Worm (Caenorhabditis elegans) whole organism, L4 larva: Measurements from ENCODE around the gene sptl-2.

ENCODE experiments used
- madf-9 ChIP-seq: fragments of 200-800 bp; sonication (Bioruptor generic); conservative IDR thresholded peaks from 2 replicates; pipeline ENCODE4 v1.3.6; 2022; ENCODE audit warnings: missing genetic modification reagents, missing genetic modification characterization, missing compliant biosample characterization
- nhr-48 ChIP-seq: sonication (generic microtip); optimal IDR thresholded peaks from 2 replicates; lab custom pipeline; 2016; ENCODE audit warnings: mild to moderate bottlenecking, missing genetic modification characterization, missing compliant biosample characterization

DNA sequence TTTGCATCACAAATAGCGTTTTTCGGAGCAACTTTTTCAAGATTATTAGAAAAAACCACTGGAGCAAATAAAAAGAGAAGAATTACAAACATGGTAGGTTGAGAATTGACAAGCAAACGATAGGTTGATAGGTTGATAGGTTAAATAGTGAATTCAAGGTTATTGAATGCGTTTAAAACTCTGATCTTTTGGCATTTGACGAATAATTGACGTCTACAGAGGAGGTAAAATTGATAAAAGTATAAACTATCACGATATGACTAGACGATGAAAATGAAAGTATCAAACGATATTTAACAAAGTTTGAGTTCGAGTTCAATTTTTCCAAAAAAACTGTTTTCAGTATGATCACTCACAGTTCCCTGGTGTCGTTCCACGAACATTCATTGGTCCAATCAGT, 18.9 kb downstream of the sptl-2 start, which contains the start of gene ZC513.14:
- TF ChIP-seq nhr-48 (tag; lab: Kevin White, UChicago), result no peak
- no peak for TF ChIP-seq madf-9 (GFP tag; lab: Robert Waterston, UW)
